Worm (Caenorhabditis elegans) whole organism, midembryonic: Measurements from ENCODE around the gene Y54G9A.7.

Source experiments
- T22C8.4 ChIP-seq: fragments of 200-800 bp; sonication (Bioruptor generic); IDR thresholded peaks from 2 replicates; pipeline ENCODE4 v1.3.6; 2022; ENCODE audit warnings: missing genetic modification characterization, missing compliant biosample characterization
- cog-1 ChIP-seq: sonication (generic microtip); optimal IDR thresholded peaks from 2 replicates; lab custom pipeline; 2016; ENCODE audit warnings: missing genetic modification characterization, missing compliant biosample characterization
- flt-1 ChIP-seq: fragments of 200-800 bp; sonication (Bioruptor generic); IDR thresholded peaks from 2 replicates; pipeline ENCODE4 v1.3.6; 2022; ENCODE audit warnings: missing genetic modification characterization, missing compliant biosample characterization
- klf-2 ChIP-seq: fragments of 200-800 bp; sonication (Bioruptor generic); conservative IDR thresholded peaks from 2 replicates; pipeline ENCODE4 v1.3.6; 2022; ENCODE audit warnings: missing genetic modification reagents, missing genetic modification characterization, missing compliant biosample characterization
- ref-1 ChIP-seq: fragments of 200-800 bp; sonication (Bioruptor generic); conservative IDR thresholded peaks from 2 replicates; pipeline ENCODE4 v1.3.6; 2022; ENCODE audit warnings: missing genetic modification reagents, missing genetic modification characterization, missing compliant biosample characterization
- tab-1 ChIP-seq: fragments of 200-800 bp; sonication (Bioruptor generic); IDR thresholded peaks from 2 replicates; pipeline ENCODE4 v1.3.6; 2022; ENCODE audit warnings: missing genetic modification characterization, missing compliant biosample characterization
- ztf-29 ChIP-seq: fragments of 200-800 bp; sonication (Bioruptor generic); IDR thresholded peaks from 2 replicates; pipeline ENCODE4 v1.3.6; 2022; ENCODE audit warnings: missing genetic modification reagents, missing genetic modification characterization, missing compliant biosample characterization

ce11 chrII:13715333-13715732, 10.3 kb downstream of the Y54G9A.7 start:
- TF ChIP-seq klf-2 (GFP tag; lab: Robert Waterston, UW) (no peak), ref-1 (no peak), flt-1 (GFP tag; lab: Robert Waterston, UW) (no peak), tab-1 (GFP tag; lab: Robert Waterston, UW) (no peak), ztf-29 (GFP tag; lab: Robert Waterston, UW) (no peak; the same call in 1 of the 2 replicates), cog-1 (tag; lab: Kevin White, UChicago) (no peak), T22C8.4 (GFP tag; lab: Robert Waterston, UW) (no peak)
